Fruit fly (Drosophila melanogaster) whole organism, embryonic: ENCODE measurements around the gene CG9391.

Source experiments
- BEAF-32 ChIP-seq: fragments of 200-800 bp; sonication (Bioruptor generic); optimal IDR thresholded peaks from 3 replicates; lab custom pipeline; 2017; ENCODE audit warnings: missing biosample characterization, missing genetic modification characterization, mild to moderate bottlenecking, moderate library complexity, missing genetic modification reagents
- Bgb ChIP-seq: fragments of 200-800 bp; sonication (Bioruptor generic); IDR thresholded peaks from 2 replicates; pipeline ENCODE4 v1.3.6; 2022; ENCODE audit warnings: missing biosample characterization, missing genetic modification characterization; ENCODE audit not compliant: partially characterized antibody
- Bteb2 ChIP-seq: fragments of 200-800 bp; sonication (Bioruptor generic); optimal IDR thresholded peaks from 2 replicates; lab custom pipeline; 2016; ENCODE audit warnings: missing biosample characterization, missing genetic modification characterization
- CG11504 ChIP-seq: fragments of 200-800 bp; sonication (Bioruptor generic); optimal IDR thresholded peaks from 3 replicates; lab custom pipeline; 2019; ENCODE audit warnings: missing biosample characterization, mild to moderate bottlenecking, missing genetic modification characterization, moderate library complexity
- CG14860 ChIP-seq: fragments of 200-800 bp; sonication (Bioruptor generic); IDR thresholded peaks from 3 replicates; pipeline ENCODE4 v1.3.6; 2022; ENCODE audit warnings: missing biosample characterization, missing genetic modification characterization; ENCODE audit not compliant: partially characterized antibody
- CG15601 ChIP-seq: fragments of 200-800 bp; sonication (Bioruptor generic); optimal IDR thresholded peaks from 3 replicates; lab custom pipeline; 2019; ENCODE audit warnings: missing biosample characterization, mild to moderate bottlenecking, missing genetic modification characterization, moderate library complexity
- CG1603 ChIP-seq: fragments of 200-800 bp; sonication (Bioruptor generic); optimal IDR thresholded peaks from 2 replicates; lab custom pipeline; 2019; ENCODE audit warnings: missing biosample characterization, mild to moderate bottlenecking, missing genetic modification characterization, moderate library complexity
- CG16813 ChIP-seq: fragments of 200-800 bp; sonication (Bioruptor generic); IDR thresholded peaks from 3 replicates; pipeline ENCODE4 v1.3.6; 2022; ENCODE audit warnings: missing biosample characterization, missing genetic modification characterization; ENCODE audit not compliant: partially characterized antibody
- CG17186 ChIP-seq: fragments of 200-800 bp; sonication (Bioruptor generic); optimal IDR thresholded peaks from 3 replicates; lab custom pipeline; 2017; ENCODE audit warnings: missing biosample characterization, missing genetic modification reagents, missing genetic modification characterization
- CG17359 ChIP-seq: fragments of 200-800 bp; sonication (Bioruptor generic); optimal IDR thresholded peaks from 3 replicates; lab custom pipeline; 2018; ENCODE audit warnings: missing biosample characterization, mild to moderate bottlenecking, missing genetic modification characterization, moderate library complexity
- CG34224 ChIP-seq: fragments of 200-800 bp; sonication (Bioruptor generic); IDR thresholded peaks from 3 replicates; pipeline ENCODE4 v1.3.6; 2022; ENCODE audit warnings: missing biosample characterization, missing genetic modification characterization; ENCODE audit not compliant: partially characterized antibody
- CG6175 ChIP-seq: fragments of 200-800 bp; sonication (Bioruptor generic); IDR thresholded peaks from 3 replicates; pipeline ENCODE4 v1.3.6; 2022; ENCODE audit warnings: missing biosample characterization, missing genetic modification characterization
- CG7963 ChIP-seq: fragments of 200-800 bp; sonication (Bioruptor generic); IDR thresholded peaks from 3 replicates; pipeline ENCODE4 v1.3.6; 2022; ENCODE audit warnings: missing biosample characterization, missing genetic modification characterization; ENCODE audit not compliant: partially characterized antibody
- CG8478 ChIP-seq: fragments of >200 bp; optimal IDR thresholded peaks from 2 replicates; lab custom pipeline; 2018
- CG9727 ChIP-seq: fragments of 200-800 bp; sonication (Bioruptor generic); optimal IDR thresholded peaks from 3 replicates; lab custom pipeline; 2017; ENCODE audit warnings: missing biosample characterization, mild to moderate bottlenecking, missing genetic modification characterization
- D ChIP-seq, 2 experiments: fragments of 200-800 bp in 1 of 2; fragments of >200 bp in 1 of 2; sonication (Bioruptor generic) in 1 of 2; optimal IDR thresholded peaks; 2 replicates in 1 of 2; 3 replicates in 1 of 2; lab custom pipeline; 2017; ENCODE audit warnings: mild to moderate bottlenecking in 1 of 2, missing biosample characterization in 1 of 2, missing genetic modification characterization in 1 of 2, missing genetic modification reagents in 1 of 2
- Deaf1 ChIP-seq: fragments of 200-800 bp; optimal IDR thresholded peaks from 3 replicates; lab custom pipeline; 2019; ENCODE audit warnings: missing biosample characterization, mild to moderate bottlenecking, missing genetic modification characterization, moderate library complexity
- Doc2 ChIP-seq: fragments of 200-800 bp; sonication (Bioruptor generic); IDR thresholded peaks from 2 replicates; pipeline ENCODE4 v1.3.6; 2022; ENCODE audit warnings: missing biosample characterization, missing genetic modification characterization
- Dp ChIP-seq: fragments of 200-800 bp; sonication (Bioruptor generic); optimal IDR thresholded peaks from 2 replicates; lab custom pipeline; 2018; ENCODE audit warnings: missing biosample characterization, mild to moderate bottlenecking, missing genetic modification characterization, moderate library complexity
- Fer1 ChIP-seq: fragments of 200-800 bp; sonication (Bioruptor generic); optimal IDR thresholded peaks from 2 replicates; lab custom pipeline; 2017; ENCODE audit warnings: missing biosample characterization, mild to moderate bottlenecking, missing genetic modification characterization
- Hmr ChIP-seq: fragments of 200-800 bp; sonication (Bioruptor generic); optimal IDR thresholded peaks from 3 replicates; lab custom pipeline; 2017; ENCODE audit warnings: mild to moderate bottlenecking, missing biosample characterization, missing genetic modification reagents, missing genetic modification characterization
- Hr78 ChIP-seq, 2 experiments: fragments of 200-800 bp in 1 of 2; fragments of >200 bp in 1 of 2; sonication (Bioruptor generic) in 1 of 2; optimal IDR thresholded peaks; 2 replicates each; lab custom pipeline; 2017 to 2019; ENCODE audit warnings: missing biosample characterization in 2 of 2, missing genetic modification characterization in 2 of 2, mild to moderate bottlenecking in 1 of 2, moderate library complexity in 1 of 2
- Lpt ChIP-seq: fragments of >200 bp; optimal IDR thresholded peaks from 2 replicates; lab custom pipeline; 2018; ENCODE audit warnings: missing biosample characterization, missing genetic modification characterization
- MBD-R2 ChIP-seq: fragments of 200-800 bp; sonication (Bioruptor generic); IDR thresholded peaks from 2 replicates; pipeline ENCODE4 v1.3.6; 2022; ENCODE audit warnings: missing biosample characterization, missing genetic modification characterization
- NC2β ChIP-seq: fragments of 200-800 bp; sonication (Bioruptor generic); optimal IDR thresholded peaks from 2 replicates; lab custom pipeline; 2016; ENCODE audit warnings: missing biosample characterization, missing genetic modification characterization
- NFAT ChIP-seq: fragments of 200-800 bp; sonication (Bioruptor generic); IDR thresholded peaks from 2 replicates; pipeline ENCODE4 v1.3.6; 2022; ENCODE audit warnings: missing biosample characterization, missing genetic modification characterization
- Sox100B ChIP-seq: fragments of 200-800 bp; sonication (Bioruptor generic); optimal IDR thresholded peaks from 3 replicates; lab custom pipeline; 2018; ENCODE audit warnings: missing biosample characterization, mild to moderate bottlenecking, missing genetic modification characterization
- Sry-δ ChIP-seq: fragments of 200-800 bp; sonication (Bioruptor generic); optimal IDR thresholded peaks from 2 replicates; lab custom pipeline; 2016; ENCODE audit warnings: missing biosample characterization, missing genetic modification characterization
- Stat92E ChIP-seq, 3 experiments: fragments of >200 bp in 2 of 3; fragments of 200-800 bp in 1 of 3; sonication (Bioruptor generic) in 1 of 3; optimal IDR thresholded peaks; 2 replicates each; lab custom pipeline; 2017 to 2019; ENCODE audit warnings: missing biosample characterization in 3 of 3, missing genetic modification characterization in 3 of 3, mild to moderate bottlenecking in 1 of 3, moderate library complexity in 1 of 3
- amos ChIP-seq: fragments of 200-800 bp; sonication (Bioruptor generic); IDR thresholded peaks from 2 replicates; pipeline ENCODE4 v1.3.6; 2022; ENCODE audit warnings: missing biosample characterization, missing genetic modification characterization; ENCODE audit not compliant: partially characterized antibody
- bab2 ChIP-seq: fragments of 200-800 bp; sonication (Bioruptor generic); optimal IDR thresholded peaks from 2 replicates; lab custom pipeline; 2016; ENCODE audit warnings: missing biosample characterization, missing genetic modification characterization
- bsh ChIP-seq, 2 experiments: fragments of 200-800 bp; sonication (Bioruptor generic); optimal IDR thresholded peaks; 2 replicates each; lab custom pipeline; 2017 to 2018; ENCODE audit warnings: mild to moderate bottlenecking in 2 of 2, missing biosample characterization in 2 of 2, missing genetic modification characterization in 2 of 2, moderate library complexity in 1 of 2
- btn ChIP-seq: fragments of 200-800 bp; sonication (Bioruptor generic); optimal IDR thresholded peaks from 2 replicates; lab custom pipeline; 2016; ENCODE audit warnings: missing biosample characterization, missing genetic modification characterization
- chinmo ChIP-seq: fragments of 200-800 bp; sonication (Bioruptor generic); IDR thresholded peaks from 4 replicates; pipeline ENCODE4 v1.3.6; 2022; ENCODE audit warnings: missing biosample characterization, missing genetic modification characterization; ENCODE audit not compliant: partially characterized antibody
- fu2 ChIP-seq: fragments of 200-800 bp; sonication (Bioruptor generic); optimal IDR thresholded peaks from 2 replicates; lab custom pipeline; 2016; ENCODE audit warnings: missing biosample characterization, missing genetic modification characterization
- gem ChIP-seq: fragments of 200-800 bp; sonication (Bioruptor generic); optimal IDR thresholded peaks from 2 replicates; lab custom pipeline; 2019; ENCODE audit warnings: missing biosample characterization, mild to moderate bottlenecking, missing genetic modification characterization, moderate library complexity
- gfzf ChIP-seq: fragments of 200-800 bp; sonication (Bioruptor generic); optimal IDR thresholded peaks from 2 replicates; lab custom pipeline; 2016; ENCODE audit warnings: missing biosample characterization, mild to moderate bottlenecking, missing genetic modification characterization, moderate library complexity
- pzg ChIP-seq: fragments of 200-800 bp; sonication (Bioruptor generic); optimal IDR thresholded peaks from 3 replicates; lab custom pipeline; 2018; ENCODE audit warnings: missing biosample characterization, mild to moderate bottlenecking, missing genetic modification characterization, moderate library complexity
- row ChIP-seq: fragments of 200-800 bp; sonication (Bioruptor generic); IDR thresholded peaks from 3 replicates; pipeline ENCODE4 v1.3.6; 2022; ENCODE audit warnings: missing biosample characterization, missing genetic modification characterization
- sna ChIP-seq: fragments of 200-800 bp; sonication (Bioruptor generic); IDR thresholded peaks from 2 replicates; pipeline ENCODE4 v1.3.6; 2022; ENCODE audit warnings: missing biosample characterization, missing genetic modification characterization; ENCODE audit not compliant: partially characterized antibody
- so ChIP-seq: fragments of 200-800 bp; sonication (Bioruptor generic); IDR thresholded peaks from 3 replicates; pipeline ENCODE4 v1.3.6; 2022; ENCODE audit warnings: missing biosample characterization, missing genetic modification characterization
- tna ChIP-seq: fragments of 200-800 bp; sonication (Bioruptor generic); IDR thresholded peaks from 2 replicates; pipeline ENCODE4 v1.3.6; 2022; ENCODE audit warnings: missing biosample characterization, missing genetic modification characterization; ENCODE audit not compliant: partially characterized antibody
- trem ChIP-seq: fragments of 200-800 bp; optimal IDR thresholded peaks from 3 replicates; lab custom pipeline; 2019; ENCODE audit warnings: missing biosample characterization, mild to moderate bottlenecking, missing genetic modification characterization, moderate library complexity
- yki ChIP-seq: fragments of >200 bp; optimal IDR thresholded peaks from 3 replicates; lab custom pipeline; 2018
- z ChIP-seq: fragments of 200-800 bp; sonication (Bioruptor generic); IDR thresholded peaks from 3 replicates; pipeline ENCODE4 v1.3.6; 2022; ENCODE audit warnings: missing biosample characterization, missing genetic modification characterization
- zen ChIP-seq: fragments of 200-800 bp; sonication (Bioruptor generic); optimal IDR thresholded peaks from 3 replicates; lab custom pipeline; 2018; ENCODE audit warnings: missing biosample characterization, mild to moderate bottlenecking, missing genetic modification characterization, moderate library complexity

CG9391 gene

DNA sequence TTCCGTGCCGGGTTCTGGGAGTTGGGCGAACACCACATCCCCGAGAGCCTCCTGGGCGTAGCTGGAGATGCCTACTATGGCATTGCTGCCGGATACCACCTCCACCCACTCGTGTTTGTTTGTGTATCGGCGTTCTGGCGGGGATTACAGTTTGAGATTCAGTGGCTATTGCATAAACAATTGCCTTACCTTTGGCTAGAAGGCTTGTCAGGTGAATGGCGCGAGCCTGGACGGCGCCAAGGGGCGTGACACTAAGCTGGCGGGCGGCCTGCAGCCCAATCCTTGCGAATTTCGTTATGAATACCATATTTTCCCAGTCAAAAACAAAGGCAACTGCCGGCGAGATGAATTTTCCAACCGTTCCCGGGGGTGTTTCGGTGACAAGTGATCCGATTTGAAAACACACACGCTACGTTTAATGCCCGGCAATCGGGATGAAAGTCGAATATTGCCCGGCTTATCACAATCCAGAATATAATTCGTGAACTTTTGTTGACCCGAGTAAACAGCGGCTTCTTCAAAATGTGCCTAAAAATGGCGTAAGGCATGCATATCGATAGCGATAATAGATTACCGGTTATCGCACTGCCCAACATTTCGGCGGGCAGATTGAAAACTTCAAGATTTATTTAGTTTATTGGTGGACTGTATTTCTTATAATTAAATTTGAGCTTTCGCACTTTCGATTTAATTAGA is 13.0 kb upstream of the CG9391 start, which contains the start of gene ppl (continued):
- TF ChIP-seq D (optimal IDR thresholded peaks at IDR 0.05; lab: Kevin White, UChicago), result peak; percentile 43
- TF ChIP-seq D (GFP tag; optimal IDR thresholded peaks at IDR 0.05; lab: Kevin White, UChicago), result no peak
- no peak for TF ChIP-seq CG8478 (lab: Kevin White, UChicago)
- TF ChIP-seq Hmr (GFP tag; lab: Kevin White, UChicago), result no peak
- TF ChIP-seq fu2 (GFP tag; lab: Kevin White, UChicago), result no peak
- no peak for TF ChIP-seq Doc2
- TF ChIP-seq NFAT, result peak; percentile 21; the same call in 1 of the 2 replicates
- TF ChIP-seq Stat92E (GFP tag; optimal IDR thresholded peaks at IDR 0.05; lab: Kevin White, UChicago), result no peak
- peak; percentile 66 for TF ChIP-seq sna (GFP tag; lab: Robert Waterston, UW)
- TF ChIP-seq bsh (GFP tag; optimal IDR thresholded peaks at IDR 0.05; lab: Kevin White, UChicago), result peak in 1 of 2 experiments; percentile 9
- TF ChIP-seq Lpt (GFP tag; lab: Kevin White, UChicago), result no peak
- peak; percentile 66 for TF ChIP-seq CG34224 (GFP tag; lab: Robert Waterston, UW)
- peak; percentile 9 for TF ChIP-seq Sox100B (GFP tag; lab: Kevin White, UChicago)
- TF ChIP-seq gfzf (GFP tag; lab: Kevin White, UChicago), result peak; percentile 77
- peak; percentile 77 for TF ChIP-seq Sry-δ (GFP tag; lab: Kevin White, UChicago)
- peak; percentile 91 for TF ChIP-seq Dp (GFP tag; lab: Kevin White, UChicago)
- TF ChIP-seq Deaf1 (tag; lab: Kevin White, UChicago), result peak; percentile 9
- 0 out of 3 replicates have a peak, but pooled peaks have one; percentile 20 for TF ChIP-seq z (GFP tag; lab: Robert Waterston, UW)
- TF ChIP-seq NC2β, result peak; percentile 4
- TF ChIP-seq CG9727 (GFP tag; lab: Kevin White, UChicago), result peak; percentile 21
- TF ChIP-seq BEAF-32 (GFP tag; lab: Kevin White, UChicago), result peak; percentile 61
- peak; percentile 22 for TF ChIP-seq gem (tag; lab: Kevin White, UChicago)
- peak; percentile 87 for TF ChIP-seq pzg (GFP tag; lab: Kevin White, UChicago)
- no peak for TF ChIP-seq bab2 (GFP tag; lab: Kevin White, UChicago)
- no peak for TF ChIP-seq yki (lab: Kevin White, UChicago)
- peak; percentile 49; the same call in 1 of the 2 replicates for TF ChIP-seq MBD-R2 (GFP tag; lab: Robert Waterston, UW)
- TF ChIP-seq Fer1 (GFP tag; lab: Kevin White, UChicago), result peak; percentile 26
- TF ChIP-seq amos (GFP tag; lab: Robert Waterston, UW), result peak; percentile 60; the same call in 1 of the 2 replicates
- TF ChIP-seq so, result no peak
- TF ChIP-seq btn, result no peak
- peak; percentile 58 for TF ChIP-seq Bgb (GFP tag; lab: Robert Waterston, UW)
- peak; percentile 47 for TF ChIP-seq trem (tag; lab: Kevin White, UChicago)
- TF ChIP-seq Bteb2, result no peak
- peak; percentile 64 for TF ChIP-seq CG1603
- peak; percentile 20 for TF ChIP-seq CG17359 (tag; lab: Kevin White, UChicago)
- TF ChIP-seq row (GFP tag; lab: Robert Waterston, UW), result peak; percentile 51
- peak; percentile 49; the same call in 2 of the 3 replicates for TF ChIP-seq CG16813 (GFP tag; lab: Robert Waterston, UW)
- TF ChIP-seq Hr78 (GFP tag; optimal IDR thresholded peaks at IDR 0.05; lab: Kevin White, UChicago), result peak in 1 of 2 experiments; percentile 99
- TF ChIP-seq CG6175 (GFP tag; lab: Robert Waterston, UW), result no peak
- TF ChIP-seq tna, result peak; percentile 37; the same call in 1 of the 2 replicates
- TF ChIP-seq CG14860 (GFP tag; lab: Robert Waterston, UW), result 0 out of 3 replicates have a peak, but pooled peaks have one; percentile 13
- TF ChIP-seq CG11504 (tag; lab: Kevin White, UChicago), result no peak
- TF ChIP-seq CG15601, result peak; percentile 7
- 0 out of 3 replicates have a peak, but pooled peaks have one; percentile 30 for TF ChIP-seq CG7963
- TF ChIP-seq CG17186 (GFP tag; lab: Kevin White, UChicago), result peak; percentile 9
- 0 out of 4 replicates have a peak, but pooled peaks have one; percentile 42 for TF ChIP-seq chinmo (GFP tag; lab: Robert Waterston, UW)
- peak; percentile 4 for TF ChIP-seq zen (tag; lab: Kevin White, UChicago)
